Worm (Caenorhabditis elegans) whole organism, young adult: ENCODE measurements around the gene K05F6.12.

Experiments used
- B0035.1 ChIP-seq: sonication (generic microtip); optimal IDR thresholded peaks from 2 replicates; lab custom pipeline; 2016; ENCODE audit warnings: missing genetic modification characterization, mild to moderate bottlenecking, missing compliant biosample characterization, missing genotype, missing genetic modification reagents
- D2030.7 ChIP-seq: fragments of 200-800 bp; sonication (Bioruptor generic); IDR thresholded peaks from 2 replicates; pipeline ENCODE4 v1.3.6; 2022; ENCODE audit warnings: missing genetic modification reagents, missing genetic modification characterization, missing compliant biosample characterization
- F49E8.2 ChIP-seq: sonication (generic microtip); optimal IDR thresholded peaks from 3 replicates; lab custom pipeline; 2017; ENCODE audit warnings: missing genetic modification characterization, mild to moderate bottlenecking, missing compliant biosample characterization, antibody characterized with exemption, moderate library complexity; ENCODE audit not compliant: insufficient read depth
- ceh-58 ChIP-seq: fragments of 200-800 bp; sonication (Bioruptor generic); IDR thresholded peaks from 2 replicates; pipeline ENCODE4 v1.3.6; 2022; ENCODE audit warnings: missing genetic modification characterization, missing compliant biosample characterization
- lag-1 ChIP-seq: fragments of 200-800 bp; sonication (Bioruptor generic); IDR thresholded peaks from 2 replicates; pipeline ENCODE4 v1.3.6; 2022; ENCODE audit warnings: missing genetic modification reagents, missing genetic modification characterization, missing compliant biosample characterization
- nhr-80 ChIP-seq: sonication (generic microtip); optimal IDR thresholded peaks from 2 replicates; lab custom pipeline; 2016; ENCODE audit warnings: missing genetic modification characterization, missing compliant biosample characterization
- somi-1 ChIP-seq: fragments of 200-800 bp; sonication (Bioruptor generic); optimal IDR thresholded peaks from 2 replicates; lab custom pipeline; 2018; ENCODE audit warnings: mild to moderate bottlenecking, missing genetic modification characterization, missing compliant biosample characterization

DNA sequence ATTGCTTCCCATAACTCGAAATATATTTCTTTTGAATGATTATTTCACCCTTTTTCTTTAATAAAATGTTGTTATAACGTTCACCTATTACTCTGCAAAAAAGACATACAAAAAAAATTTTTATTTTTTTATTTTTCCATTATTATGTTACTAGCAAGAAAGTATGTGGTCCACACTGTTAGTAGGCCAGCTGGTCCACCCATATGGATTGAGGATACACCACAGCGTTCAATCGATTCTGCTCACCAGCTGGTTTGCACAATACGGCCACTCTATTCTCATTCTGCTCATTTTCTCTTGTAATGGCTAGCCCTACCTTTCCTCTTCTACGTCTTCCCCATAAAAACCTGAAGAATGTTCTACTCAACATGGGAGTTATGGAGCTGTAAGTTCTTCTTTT lies 7.1 kb upstream of the K05F6.12 start, which contains the start of gene fbxb-44:
- TF ChIP-seq D2030.7 (GFP tag; lab: Robert Waterston, UW) = no peak
- no peak for TF ChIP-seq ceh-58 (GFP tag; lab: Robert Waterston, UW)
- no peak for TF ChIP-seq somi-1 (GFP tag; lab: Kevin White, UChicago)
- TF ChIP-seq F49E8.2 (tag; lab: Kevin White, UChicago) = no peak
- TF ChIP-seq lag-1 (GFP tag; lab: Robert Waterston, UW) = no peak
- no peak for TF ChIP-seq B0035.1
- no peak for TF ChIP-seq nhr-80
